Fruit fly (Drosophila melanogaster): ENCODE data around the gene CG7800.
A peak's percentile ranks its signal among the peaks of the same experiment; 100 is the strongest.

Gene CG7800

dm6 chr3R:8212594-8212993 lies 5.2 kb upstream of the CG7800 start (continued):
- TF ChIP-seq CG18011 (GFP tag; optimal IDR thresholded peaks at IDR 0.05) (no peak), Chrac-16 (GFP tag; optimal IDR thresholded peaks at IDR 0.05) (peak; percentile 53), CG3407 (GFP tag; optimal IDR thresholded peaks at IDR 0.05) (peak; percentile 50), Adf1 (GFP tag; IDR thresholded peaks at IDR 0.05) (no peak), CG9817 (tag; optimal IDR thresholded peaks at IDR 0.05) (no peak), Abd-B (GFP tag; optimal IDR thresholded peaks at IDR 0.05) (peak; percentile 17), kah (GFP tag; optimal IDR thresholded peaks at IDR 0.05) (no peak), CG8089 (GFP tag; optimal IDR thresholded peaks at IDR 0.05) (peak; percentile 50), Ets97D (GFP tag; optimal IDR thresholded peaks at IDR 0.05) (peak; percentile 5), tin (GFP tag; optimal IDR thresholded peaks at IDR 0.05) (peak; percentile 45), Mad (GFP tag; optimal IDR thresholded peaks at IDR 0.05) (peak; percentile 21), CG10959 (GFP tag; IDR thresholded peaks at IDR 0.05) (peak; percentile 58), Hr51 (GFP tag; optimal IDR thresholded peaks at IDR 0.05) (peak; percentile 16 to 22), Xbp1 (GFP tag; optimal IDR thresholded peaks at IDR 0.05) (peak; percentile 52), fru (optimal IDR thresholded peaks at IDR 0.05) (no peak), kni (GFP tag; optimal IDR thresholded peaks at IDR 0.05) (peak; percentile 35), gce (GFP tag; IDR thresholded peaks at IDR 0.05) (0 out of 3 replicates have a peak, but pooled peaks have one; percentile 60), hb (GFP tag; IDR thresholded peaks at IDR 0.05; ENCODE audit: partially characterized antibody) (no peak), CG10366 (GFP tag; IDR thresholded peaks at IDR 0.05) (peak; percentile 43; the same call in 1 of the 2 replicates), E2f2 (GFP tag; IDR thresholded peaks at IDR 0.05) (peak; percentile 20; the same call in 1 of the 2 replicates), D (optimal IDR thresholded peaks at IDR 0.05) (no peak), D (GFP tag; optimal IDR thresholded peaks at IDR 0.05) (peak; percentile 58), sisA (GFP tag; IDR thresholded peaks at IDR 0.05) (peak; percentile 60), hkb (optimal IDR thresholded peaks at IDR 0.05) (no peak), hkb (GFP tag; IDR thresholded peaks at IDR 0.05) (peak; percentile 70), CG17328 (GFP tag; IDR thresholded peaks at IDR 0.05) (peak; percentile 72), CG33557 (GFP tag; optimal IDR thresholded peaks at IDR 0.05) (peak; percentile 49), CG18619 (GFP tag; optimal IDR thresholded peaks at IDR 0.05) (peak; percentile 16), Side (GFP tag; optimal IDR thresholded peaks at IDR 0.05) (peak; percentile 44), slou (GFP tag; optimal IDR thresholded peaks at IDR 0.05) (no peak), zen (tag; optimal IDR thresholded peaks at IDR 0.05) (peak; percentile 72), Dll (GFP tag; IDR thresholded peaks at IDR 0.05; ENCODE audit: partially characterized antibody) (no peak), CG16779 (GFP tag; IDR thresholded peaks at IDR 0.05) (no peak), D19A (tag; optimal IDR thresholded peaks at IDR 0.05) (peak; percentile 51), CG4328 (GFP tag; optimal IDR thresholded peaks at IDR 0.05) (no peak), gem (tag; optimal IDR thresholded peaks at IDR 0.05) (peak; percentile 76), aop (GFP tag; IDR thresholded peaks at IDR 0.05) (no peak), CG2712 (tag; optimal IDR thresholded peaks at IDR 0.05) (peak; percentile 77), Rfx (GFP tag; IDR thresholded peaks at IDR 0.05) (peak; percentile 30; the same call in 1 of the 2 replicates), wor (GFP tag; IDR thresholded peaks at IDR 0.05) (no peak), Hr78 (GFP tag; optimal IDR thresholded peaks at IDR 0.05) (peak in 1 of 2 experiments; percentile 26), croc (GFP tag; conservative IDR thresholded peaks at IDR 0.05) (peak; percentile 26; the same call in 2 of the 3 replicates), Kr (GFP tag; optimal IDR thresholded peaks at IDR 0.05) (peak; percentile 56), CG14050 (GFP tag; IDR thresholded peaks at IDR 0.05) (no peak), Taf1 (GFP tag; IDR thresholded peaks at IDR 0.05) (no peak), jumu (GFP tag; optimal IDR thresholded peaks at IDR 0.05) (peak; percentile 49), CG17829 (tag; optimal IDR thresholded peaks at IDR 0.05) (peak; percentile 65), ftz-f1 (GFP tag; optimal IDR thresholded peaks at IDR 0.05) (no peak), CG3838 (GFP tag; optimal IDR thresholded peaks at IDR 0.05) (peak; percentile 32), luna (GFP tag; optimal IDR thresholded peaks at IDR 0.05) (no peak), CG3726 (GFP tag; IDR thresholded peaks at IDR 0.05) (no peak), CG14014 (GFP tag; IDR thresholded peaks at IDR 0.05) (no peak)

All from whole organism, embryonic.